Fruit fly (Drosophila melanogaster): Measurements from ENCODE around the gene ksh.

The ksh gene

DNA sequence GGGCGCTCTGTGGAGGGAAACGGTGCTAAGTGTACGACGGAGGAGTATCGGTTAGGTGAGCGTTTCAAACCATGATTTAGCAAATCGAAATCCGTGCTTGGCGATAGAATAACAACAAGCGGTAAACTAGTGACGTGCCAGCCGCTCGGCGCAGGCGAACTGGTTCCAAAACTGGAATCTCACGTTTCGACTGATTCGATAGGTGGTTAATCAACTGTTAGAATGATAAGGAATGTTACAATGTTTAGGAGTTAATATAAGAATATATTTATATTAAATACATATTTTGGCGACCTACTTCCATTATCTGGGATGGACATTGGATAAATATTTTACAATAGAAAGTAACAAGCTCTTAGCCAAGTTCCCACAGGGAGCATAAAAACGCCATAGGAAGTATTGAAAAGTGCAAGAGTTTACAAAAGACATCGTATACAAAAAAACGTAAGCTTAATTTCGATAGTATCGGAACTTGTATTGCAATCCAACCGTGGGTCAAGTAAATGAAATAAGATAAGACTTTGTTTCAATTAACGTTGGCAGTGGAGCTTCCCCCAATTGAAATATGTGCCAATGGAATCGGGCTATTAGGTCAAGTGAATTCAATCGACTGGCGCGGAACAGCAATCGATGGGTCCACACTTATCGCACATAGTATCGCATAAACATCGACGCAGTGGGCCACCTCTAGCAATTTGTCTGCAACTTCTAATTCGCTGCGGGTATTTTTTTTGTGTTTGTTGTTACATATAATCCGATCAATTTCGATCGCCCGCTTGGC is at the start of gene ksh, which contains the start of the genes CG14200 and Pfrx:
Gene ksh, minus strand, starts transcription at position 163 of the 781 bp plus-strand sequence.
Gene CG14200, plus strand, starts transcription at position 676 of the 781 bp plus-strand sequence.
Gene Pfrx, plus strand, starts transcription at position 676 of the 781 bp plus-strand sequence.
- TF ChIP-seq h (optimal IDR thresholded peaks at IDR 0.05), result no peak
- no peak for TF ChIP-seq ttk (optimal IDR thresholded peaks at IDR 0.05)
- TF ChIP-seq Sin3A (optimal IDR thresholded peaks at IDR 0.05), result no peak
- TF ChIP-seq insv (optimal IDR thresholded peaks at IDR 0.05), result no peak
- TF ChIP-seq Myc (optimal IDR thresholded peaks at IDR 0.05), result no peak
- no peak for TF ChIP-seq psq (optimal IDR thresholded peaks at IDR 0.05)

dm6 chrX:19535394-19535793 is 40.6 kb upstream of the ksh start:
- TF ChIP-seq h (optimal IDR thresholded peaks at IDR 0.05), result no peak
- TF ChIP-seq Sin3A (optimal IDR thresholded peaks at IDR 0.05), result no peak
- TF ChIP-seq ttk (optimal IDR thresholded peaks at IDR 0.05), result no peak
- TF ChIP-seq Myc (optimal IDR thresholded peaks at IDR 0.05), result no peak
- TF ChIP-seq psq (optimal IDR thresholded peaks at IDR 0.05), result no peak
- TF ChIP-seq insv (optimal IDR thresholded peaks at IDR 0.05), result no peak

DNA sequence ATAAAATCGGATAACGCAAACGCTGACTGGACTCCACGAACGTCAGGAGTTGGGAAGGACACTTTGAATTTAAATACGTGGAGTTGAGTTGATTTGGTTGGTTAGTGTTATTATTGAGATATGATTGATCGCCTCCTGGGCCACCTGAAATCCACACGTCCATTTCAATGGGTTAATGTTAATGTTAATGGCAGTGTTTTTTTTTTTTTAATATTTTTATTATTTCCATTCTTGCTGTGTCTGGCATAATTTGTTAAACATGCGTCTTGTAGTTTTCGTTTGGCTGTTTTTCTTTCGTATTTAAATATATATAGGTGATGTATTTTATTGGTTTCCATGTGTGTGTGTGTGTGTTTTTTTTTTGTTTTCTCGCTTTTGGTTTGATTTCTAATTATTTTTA is 36.9 kb upstream of the ksh start, which contains the start of gene CG12231:
Gene CG12231, minus strand, starts transcription at position 101 of the 400 bp plus-strand sequence.
- TF ChIP-seq ttk (optimal IDR thresholded peaks at IDR 0.05), result no peak
- no peak for TF ChIP-seq Sin3A (optimal IDR thresholded peaks at IDR 0.05)
- TF ChIP-seq psq (optimal IDR thresholded peaks at IDR 0.05), result no peak
- no peak for TF ChIP-seq Myc (optimal IDR thresholded peaks at IDR 0.05)
- TF ChIP-seq h (optimal IDR thresholded peaks at IDR 0.05), result no peak
- TF ChIP-seq insv (optimal IDR thresholded peaks at IDR 0.05), result no peak

- no peak for TF ChIP-seq Sin3A (optimal IDR thresholded peaks at IDR 0.05)
These were observed 27.8 kb upstream of the ksh start for dm6 chrX:19522597-19522996.

- TF ChIP-seq ttk (optimal IDR thresholded peaks at IDR 0.05), result no peak
- TF ChIP-seq Sin3A (optimal IDR thresholded peaks at IDR 0.05), result peak; percentile 66
- no peak for TF ChIP-seq psq (optimal IDR thresholded peaks at IDR 0.05)
- TF ChIP-seq h (optimal IDR thresholded peaks at IDR 0.05), result no peak
- TF ChIP-seq insv (optimal IDR thresholded peaks at IDR 0.05), result no peak
These were observed 27.1 kb upstream of the ksh start, which contains the start of the genes Idh3a and CoRest for dm6 chrX:19521753-19522383. Idh3a (minus strand) TSS chrX:19521810. CoRest (plus strand) TSS chrX:19521929.

- TF ChIP-seq ttk (optimal IDR thresholded peaks at IDR 0.05) (no peak), Sin3A (optimal IDR thresholded peaks at IDR 0.05) (no peak), psq (optimal IDR thresholded peaks at IDR 0.05) (no peak), Myc (optimal IDR thresholded peaks at IDR 0.05) (no peak), h (optimal IDR thresholded peaks at IDR 0.05) (no peak), insv (optimal IDR thresholded peaks at IDR 0.05) (no peak)
These were observed 26.1 kb upstream of the ksh start for dm6 chrX:19520888-19521287.

DNA sequence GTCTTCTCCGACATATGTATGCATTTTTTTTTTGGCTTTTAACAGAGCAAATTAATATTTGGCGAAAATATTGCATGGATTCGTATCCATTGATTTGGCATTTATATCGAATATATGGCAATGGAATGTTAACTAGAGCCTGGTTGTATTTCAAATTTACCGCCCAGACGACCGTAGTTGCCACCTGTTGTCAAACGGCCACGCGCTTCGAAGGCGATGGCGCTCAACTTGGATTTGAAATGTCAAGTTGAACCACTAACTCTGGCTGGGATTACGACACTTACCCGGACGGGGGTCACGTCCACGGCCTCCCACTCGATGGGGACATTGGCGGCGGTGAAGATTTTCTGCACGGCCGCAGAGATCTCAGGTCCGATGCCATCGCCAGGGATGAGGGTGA is 25.6 kb upstream of the ksh start:
- TF ChIP-seq Myc (optimal IDR thresholded peaks at IDR 0.05) (no peak), psq (optimal IDR thresholded peaks at IDR 0.05) (no peak), insv (optimal IDR thresholded peaks at IDR 0.05) (no peak), Sin3A (optimal IDR thresholded peaks at IDR 0.05) (no peak), ttk (optimal IDR thresholded peaks at IDR 0.05) (no peak), h (optimal IDR thresholded peaks at IDR 0.05) (no peak)

DNA sequence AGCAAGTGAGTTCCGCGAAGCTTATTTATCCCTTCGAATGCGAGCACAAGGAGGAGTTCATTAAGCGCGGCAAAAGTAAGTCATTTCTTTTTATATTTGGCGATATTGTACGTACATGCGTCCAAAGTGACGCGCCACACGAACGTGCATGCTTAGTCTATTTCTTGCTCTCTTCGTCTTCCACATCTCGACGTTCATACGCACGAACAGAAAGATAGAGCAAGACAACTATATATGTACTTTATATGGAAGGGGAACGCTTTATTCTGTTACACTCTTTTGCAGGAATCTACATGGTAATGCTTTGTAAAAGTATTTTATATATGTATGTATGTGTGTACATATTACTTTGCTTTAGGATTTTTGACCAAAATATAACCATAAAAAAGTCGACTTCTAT is 15.4 kb upstream of the ksh start:
- TF ChIP-seq psq (optimal IDR thresholded peaks at IDR 0.05) (no peak), insv (optimal IDR thresholded peaks at IDR 0.05) (no peak), Myc (optimal IDR thresholded peaks at IDR 0.05) (no peak), h (optimal IDR thresholded peaks at IDR 0.05) (no peak)

dm6 chrX:19505334-19506185 is 10.8 kb upstream of the ksh start:
- TF ChIP-seq Myc (optimal IDR thresholded peaks at IDR 0.05) (no peak), insv (optimal IDR thresholded peaks at IDR 0.05) (no peak), psq (optimal IDR thresholded peaks at IDR 0.05) (peak; percentile 34), h (optimal IDR thresholded peaks at IDR 0.05) (no peak)

dm6 chrX:19504170-19504765 is 9.5 kb upstream of the ksh start:
- TF ChIP-seq insv (optimal IDR thresholded peaks at IDR 0.05) (no peak), Sin3A (optimal IDR thresholded peaks at IDR 0.05) (no peak), ttk (optimal IDR thresholded peaks at IDR 0.05) (no peak), psq (optimal IDR thresholded peaks at IDR 0.05) (no peak), h (optimal IDR thresholded peaks at IDR 0.05) (no peak), Myc (optimal IDR thresholded peaks at IDR 0.05) (no peak)

dm6 chrX:19501274-19501673 is 6.5 kb upstream of the ksh start:
- TF ChIP-seq psq (optimal IDR thresholded peaks at IDR 0.05), result no peak
